Fruit fly (Drosophila melanogaster): ENCODE measurements around the gene Cog4.

Cog4 gene

DNA sequence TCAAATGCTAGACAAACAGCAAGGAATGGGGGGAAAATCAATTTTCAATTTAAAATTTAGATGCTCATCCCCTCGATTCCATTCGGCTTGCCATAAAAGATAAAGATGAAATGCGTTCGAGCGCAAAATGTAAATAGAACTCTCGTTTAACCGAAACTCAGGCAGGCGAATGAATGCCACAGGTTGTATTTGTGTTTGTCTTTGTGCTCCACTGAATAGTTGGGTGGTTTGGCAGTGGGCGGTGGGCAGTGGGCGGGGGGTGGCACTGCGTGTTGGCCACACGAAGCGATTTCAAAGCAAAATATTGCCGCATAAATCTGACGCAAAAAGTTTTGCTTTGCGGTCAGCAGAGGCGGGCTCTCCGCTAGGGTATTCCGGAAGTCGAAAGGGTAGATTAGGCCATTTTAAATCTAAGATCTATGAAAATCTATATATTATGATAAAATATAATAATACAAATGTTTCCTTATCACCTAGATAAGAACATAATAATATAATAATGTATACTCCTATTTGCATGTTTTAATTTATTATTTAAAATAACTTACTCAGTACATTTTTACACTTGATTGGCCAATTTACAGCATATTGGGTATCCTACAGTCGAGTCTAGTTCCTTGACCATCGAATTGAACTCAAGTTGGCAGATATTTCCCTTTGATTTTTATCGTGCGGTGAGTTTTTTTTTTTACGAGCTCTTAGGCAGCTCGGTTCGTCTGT is 33.9 kb upstream of the Cog4 start (continued):
- TF ChIP-seq sug (tag; optimal IDR thresholded peaks at IDR 0.05) (peak; percentile 15), CG14050 (GFP tag; IDR thresholded peaks at IDR 0.05) (peak; percentile 42; the same call in 2 of the 3 replicates), Six4 (GFP tag; optimal IDR thresholded peaks at IDR 0.05) (no peak), CG34376 (GFP tag; optimal IDR thresholded peaks at IDR 0.05) (no peak), CG2678 (tag; optimal IDR thresholded peaks at IDR 0.05) (peak; percentile 83), cas (GFP tag; IDR thresholded peaks at IDR 0.05) (no peak), Poxn (GFP tag; IDR thresholded peaks at IDR 0.05) (no peak), CG12104 (GFP tag; optimal IDR thresholded peaks at IDR 0.05) (peak; percentile 69), Xrp1 (GFP tag; IDR thresholded peaks at IDR 0.05) (peak; percentile 62), Ada2b (GFP tag; IDR thresholded peaks at IDR 0.05) (peak; percentile 46), CG30431 (GFP tag; optimal IDR thresholded peaks at IDR 0.05) (no peak), eyg (GFP tag; optimal IDR thresholded peaks at IDR 0.05) (no peak), Blimp-1 (GFP tag; optimal IDR thresholded peaks at IDR 0.05) (peak; percentile 41), run (tag; optimal IDR thresholded peaks at IDR 0.05) (peak; percentile 47), org-1 (GFP tag; optimal IDR thresholded peaks at IDR 0.05) (peak; percentile 70), Hsf (GFP tag; optimal IDR thresholded peaks at IDR 0.05) (no peak), ab (GFP tag; optimal IDR thresholded peaks at IDR 0.05) (no peak), sd (tag; optimal IDR thresholded peaks at IDR 0.05) (peak; percentile 6), pzg (GFP tag; optimal IDR thresholded peaks at IDR 0.05) (no peak), stwl (tag; optimal IDR thresholded peaks at IDR 0.05) (no peak), CG12071 (GFP tag; optimal IDR thresholded peaks at IDR 0.05) (no peak), CG3726 (GFP tag; IDR thresholded peaks at IDR 0.05) (no peak), CG10209 (GFP tag; optimal IDR thresholded peaks at IDR 0.05) (peak; percentile 74), CG12659 (GFP tag; optimal IDR thresholded peaks at IDR 0.05) (peak; percentile 79), CG16779 (GFP tag; IDR thresholded peaks at IDR 0.05) (no peak), Atf6 (GFP tag; IDR thresholded peaks at IDR 0.05) (peak; percentile 60; the same call in 1 of the 2 replicates), CG16863 (GFP tag; optimal IDR thresholded peaks at IDR 0.05) (no peak), aop (GFP tag; IDR thresholded peaks at IDR 0.05) (no peak), scrt (GFP tag; optimal IDR thresholded peaks at IDR 0.05) (peak; percentile 85), shn (GFP tag; optimal IDR thresholded peaks at IDR 0.05) (no peak), CG10431 (GFP tag; optimal IDR thresholded peaks at IDR 0.05) (no peak), Dp (GFP tag; optimal IDR thresholded peaks at IDR 0.05) (no peak), CG10462 (GFP tag; optimal IDR thresholded peaks at IDR 0.05) (peak; percentile 27), CG6689 (GFP tag; IDR thresholded peaks at IDR 0.05) (peak; percentile 71; the same call in 1 of the 2 replicates), dm (GFP tag; optimal IDR thresholded peaks at IDR 0.05) (no peak), CG8359 (GFP tag; optimal IDR thresholded peaks at IDR 0.05; ENCODE audit: borderline replicate concordance) (no peak), crp (GFP tag; optimal IDR thresholded peaks at IDR 0.05) (peak in 1 of 2 experiments; percentile 6), CG18764 (GFP tag; optimal IDR thresholded peaks at IDR 0.05) (no peak), nau (GFP tag; optimal IDR thresholded peaks at IDR 0.05) (peak; percentile 66), CG9215 (GFP tag; IDR thresholded peaks at IDR 0.05) (peak; percentile 69), Vsx1 (GFP tag; optimal IDR thresholded peaks at IDR 0.05) (peak; percentile 4), CG8765 (GFP tag; IDR thresholded peaks at IDR 0.05) (no peak), fd3F (GFP tag; optimal IDR thresholded peaks at IDR 0.05) (peak; percentile 11), CG1233 (GFP tag; optimal IDR thresholded peaks at IDR 0.05) (peak; percentile 55), Side (GFP tag; optimal IDR thresholded peaks at IDR 0.05) (no peak), Adf1 (GFP tag; IDR thresholded peaks at IDR 0.05) (peak; percentile 25; the same call in 1 of the 2 replicates), sc (optimal IDR thresholded peaks at IDR 0.05) (no peak), sc (GFP tag; optimal IDR thresholded peaks at IDR 0.05) (peak; percentile 25), az2 (GFP tag; optimal IDR thresholded peaks at IDR 0.05) (peak; percentile 48), gce (GFP tag; IDR thresholded peaks at IDR 0.05) (no peak)

All from whole organism, embryonic.